Worm (Caenorhabditis elegans) whole organism, L1 larva: Measurements from ENCODE around the gene F21C10.7.

Experiments
- C34B4.2 ChIP-seq: sonication (generic microtip); optimal IDR thresholded peaks from 2 replicates; lab custom pipeline; 2017; ENCODE audit warnings: mild to moderate bottlenecking, missing genetic modification characterization, missing compliant biosample characterization
- aha-1 ChIP-seq: fragments of 150-350 bp; optimal IDR thresholded peaks from 2 replicates; lab custom pipeline; 2014; ENCODE audit warnings: missing biosample characterization, missing genetic modification characterization
- alr-1 ChIP-seq: fragments of 200-800 bp; sonication (Bioruptor generic); optimal IDR thresholded peaks from 2 replicates; lab custom pipeline; 2018; ENCODE audit warnings: borderline replicate concordance, mild to moderate bottlenecking, missing genetic modification characterization, missing compliant biosample characterization
- ama-1 ChIP-seq: fragments of 150-350 bp; optimal IDR thresholded peaks from 2 replicates; lab custom pipeline; 2014
- blmp-1 ChIP-seq: fragments of 150-350 bp; optimal IDR thresholded peaks from 2 replicates; lab custom pipeline; 2014; ENCODE audit warnings: missing biosample characterization, missing genetic modification characterization
- ceh-82 ChIP-seq, 3 experiments: fragments of 150-350 bp in 1 of 3; sonication (generic microtip) in 2 of 3; optimal IDR thresholded peaks; 2 replicates each; lab custom pipeline; 2014 to 2017; ENCODE audit warnings: missing biosample characterization in 3 of 3, missing genetic modification characterization in 3 of 3
- ceh-88 ChIP-seq: fragments of 200-800 bp; sonication (Bioruptor generic); IDR thresholded peaks from 2 replicates; pipeline ENCODE4 v1.3.6; 2022; ENCODE audit warnings: missing genetic modification characterization, missing compliant biosample characterization
- ces-1 ChIP-seq: fragments of 150-350 bp; optimal IDR thresholded peaks from 2 replicates; lab custom pipeline; 2014; ENCODE audit warnings: missing biosample characterization, missing genetic modification reagents, missing genetic modification characterization
- efl-1 ChIP-seq, 4 experiments: fragments of 150-350 bp; optimal IDR thresholded peaks in 3 of 4; peaks in 1 of 4; 1 replicate in 1 of 4; 2 replicates in 3 of 4; lab custom pipeline; 2014; ENCODE audit warnings: missing biosample characterization in 2 of 4, missing genetic modification characterization in 2 of 4, missing genetic modification reagents in 2 of 4
- egl-13 ChIP-seq: sonication (generic microtip); optimal IDR thresholded peaks from 2 replicates; lab custom pipeline; 2016; ENCODE audit warnings: missing genotype, missing genetic modification reagents, missing genetic modification characterization, missing compliant biosample characterization
- elt-2 ChIP-seq: sonication (generic microtip); optimal IDR thresholded peaks from 2 replicates; lab custom pipeline; 2016; ENCODE audit warnings: missing genetic modification characterization, mild to moderate bottlenecking, inconsistent platforms, missing compliant biosample characterization, missing genetic modification reagents
- elt-3 ChIP-seq, 6 experiments: fragments of 150-350 bp in 1 of 6; sonication (generic microtip); optimal IDR thresholded peaks; 2 replicates each; lab custom pipeline; 2017 to 2018; ENCODE audit warnings: missing biosample characterization in 6 of 6, missing genetic modification characterization in 6 of 6, inconsistent platforms in 1 of 6
- fos-1 ChIP-seq: fragments of 150-350 bp; optimal IDR thresholded peaks from 2 replicates; lab custom pipeline; 2014; ENCODE audit warnings: missing biosample characterization, missing genetic modification characterization
- hlh-17 ChIP-seq: fragments of 200-800 bp; sonication (Bioruptor generic); optimal IDR thresholded peaks from 2 replicates; lab custom pipeline; 2018; ENCODE audit warnings: missing genetic modification characterization, mild to moderate bottlenecking, missing compliant biosample characterization, moderate library complexity, borderline replicate concordance
- hpl-2 ChIP-seq: fragments of 150-350 bp; optimal IDR thresholded peaks from 2 replicates; lab custom pipeline; 2014; ENCODE audit warnings: missing biosample characterization, missing genetic modification reagents, missing genetic modification characterization
- irx-1 ChIP-seq: sonication (generic microtip); optimal IDR thresholded peaks from 2 replicates; lab custom pipeline; 2016; ENCODE audit warnings: missing genetic modification characterization, missing compliant biosample characterization
- isw-1 ChIP-seq: fragments of 200-800 bp; sonication (Bioruptor generic); IDR thresholded peaks from 2 replicates; pipeline ENCODE4 v1.3.6; 2022; ENCODE audit warnings: missing genetic modification characterization, missing compliant biosample characterization
- jun-1 ChIP-seq: fragments of 150-350 bp; optimal IDR thresholded peaks from 2 replicates; lab custom pipeline; 2014; ENCODE audit warnings: missing biosample characterization, missing genetic modification reagents, missing genetic modification characterization
- lin-13 ChIP-seq: fragments of 150-350 bp; optimal IDR thresholded peaks from 2 replicates; lab custom pipeline; 2014; ENCODE audit warnings: missing biosample characterization, missing genetic modification reagents, missing genetic modification characterization
- lin-14 ChIP-seq: fragments of 200-800 bp; sonication (Bioruptor generic); optimal IDR thresholded peaks from 2 replicates; lab custom pipeline; 2018; ENCODE audit warnings: mild to moderate bottlenecking, missing genetic modification characterization, moderate library complexity, missing compliant biosample characterization
- lin-15B ChIP-seq: fragments of 150-350 bp; sonication (generic microtip); optimal IDR thresholded peaks from 3 replicates; lab custom pipeline; 2014; ENCODE audit warnings: missing biosample characterization, missing genetic modification characterization
- lin-39 ChIP-seq: fragments of 150-350 bp; optimal IDR thresholded peaks from 2 replicates; lab custom pipeline; 2014; ENCODE audit warnings: missing biosample characterization, missing genetic modification reagents, missing genetic modification characterization
- lir-3 ChIP-seq: sonication (generic microtip); optimal IDR thresholded peaks from 2 replicates; lab custom pipeline; 2016; ENCODE audit warnings: mild to moderate bottlenecking, missing genetic modification characterization, moderate library complexity, missing compliant biosample characterization; ENCODE audit not compliant: poor library complexity
- mab-9 ChIP-seq: fragments of 200-800 bp; sonication (Bioruptor generic); IDR thresholded peaks from 2 replicates; pipeline ENCODE4 v1.3.6; 2022; ENCODE audit warnings: missing genetic modification reagents, missing genetic modification characterization, missing compliant biosample characterization
- mdl-1 ChIP-seq, 2 experiments: fragments of 150-350 bp; optimal IDR thresholded peaks; 2 replicates each; lab custom pipeline; 2014 to 2017; ENCODE audit warnings: missing biosample characterization in 2 of 2, missing genetic modification characterization in 2 of 2, inconsistent platforms in 1 of 2
- mef-2 ChIP-seq: fragments of 150-350 bp; optimal IDR thresholded peaks from 2 replicates; lab custom pipeline; 2014; ENCODE audit warnings: missing biosample characterization, missing genetic modification characterization
- nhr-12 ChIP-seq: sonication (generic microtip); optimal IDR thresholded peaks from 2 replicates; lab custom pipeline; 2017; ENCODE audit warnings: missing biosample characterization, missing genetic modification characterization
- nhr-19 ChIP-seq: fragments of 200-800 bp; sonication (Bioruptor generic); conservative IDR thresholded peaks from 2 replicates; pipeline ENCODE4 v1.3.6; 2022; ENCODE audit warnings: missing genetic modification characterization, missing compliant biosample characterization
- nhr-20 ChIP-seq: sonication (generic microtip); optimal IDR thresholded peaks from 2 replicates; lab custom pipeline; 2016; ENCODE audit warnings: mild to moderate bottlenecking, missing genetic modification characterization, missing compliant biosample characterization
- nhr-237 ChIP-seq: fragments of 150-350 bp; optimal IDR thresholded peaks from 2 replicates; lab custom pipeline; 2014; ENCODE audit warnings: missing biosample characterization, missing genetic modification characterization
- nhr-28 ChIP-seq: fragments of 150-350 bp; optimal IDR thresholded peaks from 2 replicates; lab custom pipeline; 2014; ENCODE audit warnings: missing biosample characterization, missing genetic modification characterization
- nhr-47 ChIP-seq: sonication (generic microtip); optimal IDR thresholded peaks from 2 replicates; lab custom pipeline; 2016; ENCODE audit warnings: mild to moderate bottlenecking, missing genetic modification characterization, moderate library complexity, missing compliant biosample characterization
- nhr-77 ChIP-seq: fragments of 150-350 bp; optimal IDR thresholded peaks from 2 replicates; lab custom pipeline; 2014; ENCODE audit warnings: missing biosample characterization, missing genetic modification characterization
- nhr-85 ChIP-seq: sonication (generic microtip); peaks from one replicate; lab custom pipeline; 2016; ENCODE audit warnings: missing genetic modification characterization, inconsistent platforms, missing compliant biosample characterization
- nhr-90 ChIP-seq: sonication (generic microtip); optimal IDR thresholded peaks from 2 replicates; lab custom pipeline; 2016; ENCODE audit warnings: mild to moderate bottlenecking, missing genetic modification characterization, missing compliant biosample characterization; ENCODE audit not compliant: poor library complexity
- pax-3 ChIP-seq: fragments of 200-800 bp; sonication (Bioruptor generic); optimal IDR thresholded peaks from 2 replicates; lab custom pipeline; 2018; ENCODE audit warnings: mild to moderate bottlenecking, missing genetic modification characterization, moderate library complexity, missing compliant biosample characterization
- rnt-1 ChIP-seq: sonication (generic microtip); optimal IDR thresholded peaks from 2 replicates; lab custom pipeline; 2016; ENCODE audit warnings: mild to moderate bottlenecking, missing genetic modification characterization, moderate library complexity, missing compliant biosample characterization
- sup-37 ChIP-seq: fragments of 200-800 bp; sonication (Bioruptor generic); optimal IDR thresholded peaks from 2 replicates; lab custom pipeline; 2018; ENCODE audit warnings: mild to moderate bottlenecking, missing genetic modification characterization, missing compliant biosample characterization
- swsn-7 ChIP-seq: sonication (generic microtip); optimal IDR thresholded peaks from 2 replicates; lab custom pipeline; 2016; ENCODE audit warnings: missing genetic modification characterization, missing compliant biosample characterization
- unc-30 ChIP-seq: sonication (generic microtip); optimal IDR thresholded peaks from 2 replicates; lab custom pipeline; 2017; ENCODE audit warnings: missing biosample characterization, missing genetic modification characterization
- unc-62 ChIP-seq: fragments of 150-350 bp; optimal IDR thresholded peaks from 2 replicates; lab custom pipeline; 2014; ENCODE audit warnings: missing biosample characterization, missing genetic modification reagents, missing genetic modification characterization
- unc-86 ChIP-seq: sonication (generic microtip); optimal IDR thresholded peaks from 2 replicates; lab custom pipeline; 2016; ENCODE audit warnings: missing genetic modification characterization, missing compliant biosample characterization
- vab-15 ChIP-seq: sonication (generic microtip); optimal IDR thresholded peaks from 2 replicates; lab custom pipeline; 2017; ENCODE audit warnings: missing genotype, mild to moderate bottlenecking, missing genetic modification characterization, missing compliant biosample characterization
- xbp-1 ChIP-seq: sonication (generic microtip); optimal IDR thresholded peaks from 2 replicates; lab custom pipeline; 2016; ENCODE audit warnings: missing genetic modification characterization, missing compliant biosample characterization
- zip-4 ChIP-seq: fragments of 200-800 bp; sonication (Bioruptor generic); optimal IDR thresholded peaks from 2 replicates; lab custom pipeline; 2018; ENCODE audit warnings: mild to moderate bottlenecking, missing genetic modification characterization, moderate library complexity, missing compliant biosample characterization
- ztf-11 ChIP-seq, 2 experiments: sonication (generic microtip); optimal IDR thresholded peaks; 2 replicates each; lab custom pipeline; 2016 to 2017; ENCODE audit warnings: missing genetic modification characterization in 2 of 2, missing biosample characterization in 1 of 2, missing compliant biosample characterization in 1 of 2

The F21C10.7 gene

DNA sequence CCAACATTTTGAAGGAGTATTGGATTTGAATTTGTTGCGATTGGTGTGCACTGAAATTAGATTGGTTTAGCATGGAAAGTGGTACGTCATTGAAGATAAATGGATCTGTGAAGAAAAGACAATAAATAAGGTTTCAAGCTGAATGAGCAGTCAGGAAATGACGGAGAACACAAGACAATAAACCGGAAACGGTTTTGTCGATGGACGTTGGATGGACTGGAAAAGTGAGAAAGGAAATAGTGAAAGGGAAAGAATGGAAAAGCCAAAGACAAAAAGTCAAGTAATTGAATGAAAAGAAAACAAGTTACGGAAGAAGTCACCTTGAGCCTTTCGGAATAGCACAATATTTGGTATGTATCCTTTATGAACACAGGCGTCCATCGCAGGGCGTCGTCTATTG is 36.3 kb upstream of the F21C10.7 start, which contains the start of gene T27E4.7:
T27E4.7 (minus strand) TSS at position 50 of the 400 bp plus-strand sequence.
- TF ChIP-seq efl-1 (optimal IDR thresholded peaks at IDR 0.05; lab: Kevin White, UChicago) = no peak
- peak in 1 of 2 experiments; percentile 86 for TF ChIP-seq efl-1 (GFP tag; optimal IDR thresholded peaks at IDR 0.05 in 1 of 2; lab: Kevin White, UChicago)
- no peak for TF ChIP-seq ztf-11 (tag; optimal IDR thresholded peaks at IDR 0.05; lab: Kevin White, UChicago)
- TF ChIP-seq rnt-1 (tag; lab: Kevin White, UChicago) = no peak
- TF ChIP-seq lir-3 (tag; lab: Kevin White, UChicago) = no peak
- no peak for TF ChIP-seq mdl-1 (tag; optimal IDR thresholded peaks at IDR 0.05; lab: Kevin White, UChicago)

DNA sequence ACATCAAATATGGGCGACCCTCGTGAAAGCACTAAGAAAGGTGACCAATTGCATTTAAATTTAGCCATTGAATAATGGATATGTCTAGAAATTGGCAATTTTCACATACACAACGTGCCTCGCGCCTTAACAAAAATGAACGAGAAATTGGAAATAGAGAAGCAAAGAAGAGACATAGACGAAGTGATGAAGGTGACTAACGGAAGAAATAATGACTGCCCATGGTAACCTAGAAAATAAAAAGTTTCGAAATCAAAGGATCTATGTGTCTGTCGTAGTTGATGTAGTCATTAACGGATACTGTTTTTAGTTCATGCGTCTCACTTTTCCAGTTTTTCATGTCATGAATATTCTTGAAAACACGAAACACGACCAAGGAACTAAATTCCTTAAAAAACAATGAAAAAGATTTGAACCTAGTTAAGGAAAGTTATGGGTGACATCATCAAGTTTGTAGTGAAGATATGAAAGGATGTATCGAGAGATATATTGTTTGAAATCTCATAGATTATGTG is 34.4 kb upstream of the F21C10.7 start:
- TF ChIP-seq unc-86 (tag; lab: Kevin White, UChicago) = no peak
- TF ChIP-seq unc-30 (tag; lab: Kevin White, UChicago) = no peak
- no peak for TF ChIP-seq lir-3 (tag; lab: Kevin White, UChicago)
- no peak for TF ChIP-seq lin-15B (tag; lab: Kevin White, UChicago)
- TF ChIP-seq hlh-17 = no peak
- TF ChIP-seq nhr-237 = no peak
- TF ChIP-seq efl-1 (optimal IDR thresholded peaks at IDR 0.05; lab: Kevin White, UChicago) = no peak
- TF ChIP-seq efl-1 (GFP tag; optimal IDR thresholded peaks at IDR 0.05 in 1 of 2; lab: Kevin White, UChicago) = peak in 1 of 2 experiments; percentile 73
- no peak for TF ChIP-seq jun-1 (tag; lab: Kevin White, UChicago)
- TF ChIP-seq blmp-1 (tag; lab: Kevin White, UChicago) = peak; percentile 25
- no peak for TF ChIP-seq C34B4.2
- no peak for TF ChIP-seq zip-4 (GFP tag; lab: Kevin White, UChicago)
- TF ChIP-seq rnt-1 (tag; lab: Kevin White, UChicago) = no peak
- TF ChIP-seq alr-1 = no peak
- TF ChIP-seq sup-37 = no peak
- no peak for TF ChIP-seq hpl-2 (GFP tag; lab: Kevin White, UChicago)
- TF ChIP-seq lin-14 (GFP tag; lab: Kevin White, UChicago) = peak; percentile 32
- TF ChIP-seq isw-1 = no peak
- TF ChIP-seq mab-9 = no peak
- peak; percentile 90 for TF ChIP-seq nhr-85 (tag; lab: Kevin White, UChicago)
- no peak for TF ChIP-seq xbp-1 (tag; lab: Kevin White, UChicago)
- TF ChIP-seq nhr-47 = no peak
- TF ChIP-seq fos-1 (tag; lab: Kevin White, UChicago) = peak; percentile 3
- no peak for TF ChIP-seq irx-1 (tag; lab: Kevin White, UChicago)
- no peak for TF ChIP-seq elt-2 (tag; lab: Kevin White, UChicago)

DNA sequence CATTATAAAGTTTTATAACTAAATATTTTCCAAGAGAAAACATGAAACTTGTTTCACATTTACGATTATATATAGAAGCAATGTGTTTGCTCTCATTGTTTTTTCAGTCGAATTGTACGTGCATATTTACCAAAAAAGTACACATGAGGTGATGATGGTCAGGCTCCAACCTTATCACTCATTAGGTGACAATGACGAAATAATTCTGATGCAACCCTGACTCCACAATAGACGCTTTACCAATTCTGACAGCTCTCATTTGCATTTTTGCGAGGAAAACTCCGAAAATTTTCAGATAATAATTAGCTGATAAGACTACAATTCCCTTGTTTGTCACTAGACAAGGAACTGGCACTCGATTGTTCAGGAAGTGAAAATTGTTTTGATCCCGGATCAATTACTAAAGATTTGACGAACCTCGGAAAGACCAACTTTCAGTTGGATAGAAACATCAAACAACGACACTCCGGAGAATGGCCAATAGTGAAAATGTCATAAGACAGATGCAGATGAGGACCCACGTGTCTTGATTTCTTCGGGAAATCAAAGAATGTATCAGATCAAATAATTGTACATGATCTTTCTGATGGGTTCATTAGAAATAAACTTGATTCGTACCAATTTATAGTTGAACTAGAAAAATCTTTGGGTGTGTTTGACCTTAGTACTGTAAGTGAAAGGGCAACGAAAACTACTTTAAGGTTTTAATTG is 33.6 kb upstream of the F21C10.7 start:
- TF ChIP-seq nhr-85 (tag; lab: Kevin White, UChicago) = peak; percentile 78
- TF ChIP-seq unc-86 (tag; lab: Kevin White, UChicago) = no peak
- TF ChIP-seq swsn-7 (tag; lab: Kevin White, UChicago) = no peak
- no peak for TF ChIP-seq ama-1 (lab: Kevin White, UChicago)
- no peak for TF ChIP-seq unc-62 (GFP tag; lab: Kevin White, UChicago)
- no peak for TF ChIP-seq lin-39 (tag; lab: Kevin White, UChicago)
- TF ChIP-seq rnt-1 (tag; lab: Kevin White, UChicago) = no peak
- TF ChIP-seq mef-2 (tag; lab: Kevin White, UChicago) = no peak
- no peak for TF ChIP-seq egl-13 (tag; lab: Kevin White, UChicago)
- no peak for TF ChIP-seq lin-13 (GFP tag; lab: Kevin White, UChicago)
- peak; percentile 1 for TF ChIP-seq nhr-90 (tag; lab: Kevin White, UChicago)
- no peak for TF ChIP-seq nhr-77 (tag; lab: Kevin White, UChicago)
- TF ChIP-seq elt-3 (tag; optimal IDR thresholded peaks at IDR 0.05; lab: Kevin White, UChicago) = peak in 1 of 6 experiments; percentile 69
- TF ChIP-seq aha-1 (tag; lab: Kevin White, UChicago) = no peak
- peak; percentile 81 for TF ChIP-seq nhr-20 (tag; lab: Kevin White, UChicago)
- no peak for TF ChIP-seq isw-1
- TF ChIP-seq elt-2 (tag; lab: Kevin White, UChicago) = peak; percentile 75
- no peak for TF ChIP-seq vab-15 (tag; lab: Kevin White, UChicago)
- no peak for TF ChIP-seq pax-3 (tag; lab: Kevin White, UChicago)
- TF ChIP-seq lir-3 (tag; lab: Kevin White, UChicago) = no peak
- TF ChIP-seq hlh-17 = no peak
- TF ChIP-seq ceh-88 = no peak
- TF ChIP-seq unc-30 (tag; lab: Kevin White, UChicago) = no peak
- peak; percentile 61 for TF ChIP-seq nhr-19 (GFP tag; lab: Robert Waterston, UW)
- no peak for TF ChIP-seq nhr-12
- no peak for TF ChIP-seq nhr-28 (tag; lab: Kevin White, UChicago)
- TF ChIP-seq ceh-82 (tag; optimal IDR thresholded peaks at IDR 0.05; lab: Kevin White, UChicago) = no peak
- no peak for TF ChIP-seq ces-1 (GFP tag; lab: Kevin White, UChicago)
